Worm (Caenorhabditis elegans): ENCODE data around the gene slc-25A21.

slc-25A21 gene

ce11 chrX:16208123-16208522 lies 18.5 kb downstream of the slc-25A21 start (continued):
- no peak for TF ChIP-seq lin-35 (GFP tag; optimal IDR thresholded peaks at IDR 0.05)
- no peak for TF ChIP-seq hlh-12 (tag; optimal IDR thresholded peaks at IDR 0.05)
- TF ChIP-seq zfh-2 (GFP tag; conservative IDR thresholded peaks at IDR 0.05), result no peak
- no peak for TF ChIP-seq mes-4 (tag; optimal IDR thresholded peaks at IDR 0.05)
- no peak for TF ChIP-seq unc-130 (GFP tag; optimal IDR thresholded peaks at IDR 0.05)
- no peak for TF ChIP-seq F39B2.1 (GFP tag; IDR thresholded peaks at IDR 0.05)
- no peak for TF ChIP-seq aptf-3 (GFP tag; IDR thresholded peaks at IDR 0.05)
- TF ChIP-seq ztf-28 (GFP tag; IDR thresholded peaks at IDR 0.05), result no peak
- no peak for TF ChIP-seq ceh-58 (GFP tag; IDR thresholded peaks at IDR 0.05)
- TF ChIP-seq egl-44 (GFP tag; IDR thresholded peaks at IDR 0.05), result no peak
- no peak for TF ChIP-seq F57C9.4 (tag; optimal IDR thresholded peaks at IDR 0.05)
- no peak for TF ChIP-seq sptf-2 (GFP tag; optimal IDR thresholded peaks at IDR 0.05)
- TF ChIP-seq ZK185.1 (tag; optimal IDR thresholded peaks at IDR 0.05; ENCODE audit: poor library complexity, severe bottlenecking), result no peak
- TF ChIP-seq lag-1 (GFP tag; IDR thresholded peaks at IDR 0.05), result no peak
- TF ChIP-seq Y95B8A.8 (GFP tag; IDR thresholded peaks at IDR 0.05), result no peak
- TF ChIP-seq fkh-3 (tag; optimal IDR thresholded peaks at IDR 0.05), result no peak
- no peak for TF ChIP-seq F33H1.4 (GFP tag; IDR thresholded peaks at IDR 0.05)
- TF ChIP-seq ceh-40 (GFP tag; IDR thresholded peaks at IDR 0.05), result no peak
- TF ChIP-seq ama-1 (optimal IDR thresholded peaks at IDR 0.05), result no peak
- no peak for TF ChIP-seq ama-1 (GFP tag; optimal IDR thresholded peaks at IDR 0.05)
- TF ChIP-seq hmg-1.2 (GFP tag; IDR thresholded peaks at IDR 0.05), result peak; percentile 32; the same call in 1 of the 2 replicates
- TF ChIP-seq lsl-1 (GFP tag; optimal IDR thresholded peaks at IDR 0.05), result no peak
- no peak for TF ChIP-seq ccch-3 (GFP tag; optimal IDR thresholded peaks at IDR 0.05)
- TF ChIP-seq madf-10 (tag; optimal IDR thresholded peaks at IDR 0.05), result no peak
- TF ChIP-seq nhr-120 (GFP tag; IDR thresholded peaks at IDR 0.05), result no peak
- no peak for TF ChIP-seq B0019.2 (GFP tag; conservative IDR thresholded peaks at IDR 0.05)
- no peak for TF ChIP-seq lir-1 (GFP tag; conservative IDR thresholded peaks at IDR 0.05)
- no peak for TF ChIP-seq madf-8 (GFP tag; conservative IDR thresholded peaks at IDR 0.05)
- TF ChIP-seq ceh-91 (GFP tag; IDR thresholded peaks at IDR 0.05), result no peak
- no peak for TF ChIP-seq lin-54 (GFP tag; optimal IDR thresholded peaks at IDR 0.05)
- TF ChIP-seq athp-1 (tag; optimal IDR thresholded peaks at IDR 0.05), result no peak
- TF ChIP-seq B0336.3 (GFP tag; IDR thresholded peaks at IDR 0.05), result no peak
- 0 out of 2 replicates have a peak, but pooled peaks have one; percentile 18 for TF ChIP-seq ztf-25 (GFP tag; IDR thresholded peaks at IDR 0.05)
- TF ChIP-seq unc-62 (GFP tag; optimal IDR thresholded peaks at IDR 0.05), result no peak
- TF ChIP-seq pbrm-1 (GFP tag; IDR thresholded peaks at IDR 0.05), result peak; percentile 30; the same call in 1 of the 2 replicates
- peak; percentile 63; the same call in 1 of the 2 replicates for TF ChIP-seq lin-26 (GFP tag; IDR thresholded peaks at IDR 0.05)
- TF ChIP-seq lin-40 (tag; optimal IDR thresholded peaks at IDR 0.05), result no peak
- TF ChIP-seq tlf-1 (GFP tag; optimal IDR thresholded peaks at IDR 0.05), result no peak
- peak; percentile 6 for TF ChIP-seq him-1 (tag; optimal IDR thresholded peaks at IDR 0.05)
- TF ChIP-seq repo-1 (tag; optimal IDR thresholded peaks at IDR 0.05), result no peak
- no peak for TF ChIP-seq nfyb-1 (GFP tag; IDR thresholded peaks at IDR 0.05)
- no peak for TF ChIP-seq gei-17 (GFP tag; optimal IDR thresholded peaks at IDR 0.05)
- TF ChIP-seq F23B12.7 (tag; optimal IDR thresholded peaks at IDR 0.05; ENCODE audit: insufficient read depth), result no peak
- no peak for TF ChIP-seq C06A6.2 (GFP tag; conservative IDR thresholded peaks at IDR 0.05)
- TF ChIP-seq akir-1 (GFP tag; optimal IDR thresholded peaks at IDR 0.05), result no peak
- no peak for TF ChIP-seq Y67H2A.10 (GFP tag; conservative IDR thresholded peaks at IDR 0.05)
- no peak for TF ChIP-seq mxl-1 (tag; optimal IDR thresholded peaks at IDR 0.05)
- peak; percentile 60 for TF ChIP-seq B0261.1 (tag; optimal IDR thresholded peaks at IDR 0.05)
- TF ChIP-seq egl-18 (GFP tag; IDR thresholded peaks at IDR 0.05), result no peak
- no peak for TF ChIP-seq mcd-1 (GFP tag; IDR thresholded peaks at IDR 0.05)
- TF ChIP-seq ceh-79 (tag; optimal IDR thresholded peaks at IDR 0.05), result no peak
